Worm (Caenorhabditis elegans) whole organism, mixed stage, embryonic: ENCODE results near the gene ptr-13.
A peak's percentile ranks its signal among the peaks of the same experiment; 100 is the strongest.

Experiments used
- bed-3 ChIP-seq: fragments of 200-800 bp; sonication (Bioruptor generic); optimal IDR thresholded peaks from 3 replicates; lab custom pipeline; 2018; ENCODE audit warnings: mild to moderate bottlenecking, missing genetic modification characterization, moderate library complexity, missing compliant biosample characterization
- blmp-1 ChIP-seq: fragments of 150-350 bp; optimal IDR thresholded peaks from 2 replicates; lab custom pipeline; 2014; ENCODE audit warnings: missing biosample characterization, missing genetic modification characterization
- ceh-39 ChIP-seq: fragments of 150-350 bp; optimal IDR thresholded peaks from 2 replicates; lab custom pipeline; 2014; ENCODE audit warnings: missing biosample characterization, missing genetic modification characterization
- ceh-43 ChIP-seq: fragments of 200-800 bp; sonication (Bioruptor generic); optimal IDR thresholded peaks from 2 replicates; lab custom pipeline; 2018; ENCODE audit warnings: mild to moderate bottlenecking, missing genetic modification characterization, moderate library complexity, missing compliant biosample characterization
- ceh-83 ChIP-seq: fragments of 200-800 bp; sonication (Bioruptor generic); optimal IDR thresholded peaks from 2 replicates; lab custom pipeline; 2018; ENCODE audit warnings: mild to moderate bottlenecking, missing genetic modification characterization, missing compliant biosample characterization
- ces-1 ChIP-seq: fragments of 150-350 bp; optimal IDR thresholded peaks from 2 replicates; lab custom pipeline; 2014; ENCODE audit warnings: missing biosample characterization, missing genetic modification reagents, missing genetic modification characterization
- cnd-1 ChIP-seq: fragments of 200-800 bp; sonication (Bioruptor generic); optimal IDR thresholded peaks from 2 replicates; lab custom pipeline; 2018; ENCODE audit warnings: mild to moderate bottlenecking, missing genetic modification characterization, missing compliant biosample characterization
- elt-1 ChIP-seq: sonication (generic microtip); optimal IDR thresholded peaks from 2 replicates; lab custom pipeline; 2017; ENCODE audit warnings: missing genetic modification characterization, mild to moderate bottlenecking, missing compliant biosample characterization, antibody characterized with exemption, moderate library complexity, borderline replicate concordance; ENCODE audit not compliant: insufficient read depth
- elt-3 ChIP-seq: fragments of 150-350 bp; optimal IDR thresholded peaks from 2 replicates; lab custom pipeline; 2014; ENCODE audit warnings: missing biosample characterization, missing genetic modification characterization
- ham-2 ChIP-seq: fragments of 200-800 bp; sonication (Bioruptor generic); optimal IDR thresholded peaks from 2 replicates; lab custom pipeline; 2018; ENCODE audit warnings: mild to moderate bottlenecking, missing genetic modification characterization, missing compliant biosample characterization
- hlh-1 ChIP-seq: fragments of 150-350 bp; optimal IDR thresholded peaks from 2 replicates; lab custom pipeline; 2014; ENCODE audit warnings: missing biosample characterization, missing genetic modification reagents, missing genetic modification characterization
- lin-13 ChIP-seq: fragments of 150-350 bp; optimal IDR thresholded peaks from 2 replicates; lab custom pipeline; 2014; ENCODE audit warnings: missing biosample characterization, missing genetic modification characterization
- lin-32 ChIP-seq: fragments of 200-800 bp; sonication (Bioruptor generic); optimal IDR thresholded peaks from 2 replicates; lab custom pipeline; 2018; ENCODE audit warnings: mild to moderate bottlenecking, missing genetic modification characterization, missing compliant biosample characterization
- lsy-2 ChIP-seq: fragments of 150-350 bp; optimal IDR thresholded peaks from 2 replicates; lab custom pipeline; 2014; ENCODE audit warnings: missing biosample characterization, missing genetic modification characterization
- mep-1 ChIP-seq: fragments of 150-350 bp; optimal IDR thresholded peaks from 2 replicates; lab custom pipeline; 2017; ENCODE audit warnings: missing biosample characterization, missing genetic modification reagents, missing genetic modification characterization, inconsistent platforms
- nhr-12 ChIP-seq: fragments of 150-350 bp; optimal IDR thresholded peaks from 2 replicates; lab custom pipeline; 2014; ENCODE audit warnings: missing biosample characterization, missing genetic modification characterization
- nhr-2 ChIP-seq: fragments of 150-350 bp; optimal IDR thresholded peaks from 2 replicates; lab custom pipeline; 2014; ENCODE audit warnings: missing biosample characterization, missing genetic modification characterization
- nhr-28 ChIP-seq: fragments of 150-350 bp; optimal IDR thresholded peaks from 2 replicates; lab custom pipeline; 2014; ENCODE audit warnings: missing biosample characterization, missing genetic modification characterization
- pha-4 ChIP-seq: fragments of 150-350 bp; optimal IDR thresholded peaks from 2 replicates; lab custom pipeline; 2018; ENCODE audit warnings: missing biosample characterization, missing genetic modification reagents, missing genetic modification characterization
- sem-2 ChIP-seq: fragments of 200-800 bp; sonication (Bioruptor generic); optimal IDR thresholded peaks from 2 replicates; lab custom pipeline; 2018; ENCODE audit warnings: mild to moderate bottlenecking, missing genetic modification characterization, missing compliant biosample characterization
- unc-120 ChIP-seq: sonication (generic microtip); optimal IDR thresholded peaks from 2 replicates; lab custom pipeline; 2017; ENCODE audit warnings: missing genetic modification characterization, missing compliant biosample characterization; ENCODE audit not compliant: poor library complexity, severe bottlenecking
- unc-39 ChIP-seq: fragments of 150-350 bp; optimal IDR thresholded peaks from 2 replicates; lab custom pipeline; 2014; ENCODE audit warnings: missing biosample characterization, missing genetic modification characterization
- unc-62 ChIP-seq: fragments of 150-350 bp; optimal IDR thresholded peaks from 2 replicates; lab custom pipeline; 2014; ENCODE audit warnings: missing biosample characterization, missing genetic modification reagents, missing genetic modification characterization
- zip-8 ChIP-seq: fragments of 150-350 bp; optimal IDR thresholded peaks from 2 replicates; lab custom pipeline; 2014; ENCODE audit warnings: missing biosample characterization, missing genetic modification characterization
- ztf-11 ChIP-seq: fragments of 150-350 bp; optimal IDR thresholded peaks from 2 replicates; lab custom pipeline; 2014; ENCODE audit warnings: missing biosample characterization, missing genetic modification characterization

The ptr-13 gene

ce11 chrII:11162390-11162789, at the start of gene ptr-13:
ptr-13 (minus strand) TSS chrII:11162481.
- no peak for TF ChIP-seq pha-4 (tag; lab: Kevin White, UChicago)
- TF ChIP-seq unc-62 (GFP tag; lab: Kevin White, UChicago): no peak
- no peak for TF ChIP-seq elt-3 (tag; lab: Kevin White, UChicago)
- no peak for TF ChIP-seq hlh-1
- TF ChIP-seq nhr-2 (tag; lab: Kevin White, UChicago): no peak
- no peak for TF ChIP-seq unc-120 (tag; lab: Kevin White, UChicago)
- no peak for TF ChIP-seq unc-39 (tag; lab: Kevin White, UChicago)
- TF ChIP-seq lin-32 (GFP tag; lab: Kevin White, UChicago): no peak
- TF ChIP-seq, all 35 proteins: peak for 0

DNA sequence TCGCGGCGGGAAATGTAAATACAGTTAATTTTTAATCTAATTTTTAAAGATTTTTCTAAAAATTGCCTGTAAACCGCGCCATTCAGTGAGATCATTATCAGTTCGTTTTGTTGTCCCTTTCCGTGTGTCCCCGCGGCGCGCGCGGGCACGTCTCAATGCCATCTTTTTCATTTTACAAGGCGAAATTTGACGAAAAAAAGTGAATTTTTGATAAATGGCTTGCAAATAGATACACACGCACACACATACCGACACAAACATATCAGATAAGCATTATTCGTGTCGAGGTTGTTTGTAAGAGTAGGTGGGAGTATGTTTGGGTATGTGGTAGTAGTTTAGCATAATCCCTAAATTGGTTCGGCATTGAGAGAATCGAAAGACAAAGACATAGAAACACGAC, 43.5 kb upstream of the ptr-13 start:
- no peak for TF ChIP-seq unc-39 (tag; lab: Kevin White, UChicago)

ce11 chrII:11204731-11205130, 42.5 kb upstream of the ptr-13 start:
- TF ChIP-seq ceh-83 (GFP tag; lab: Kevin White, UChicago): no peak
- TF ChIP-seq bed-3: no peak
- TF ChIP-seq, all 35 proteins: peak for 0

DNA sequence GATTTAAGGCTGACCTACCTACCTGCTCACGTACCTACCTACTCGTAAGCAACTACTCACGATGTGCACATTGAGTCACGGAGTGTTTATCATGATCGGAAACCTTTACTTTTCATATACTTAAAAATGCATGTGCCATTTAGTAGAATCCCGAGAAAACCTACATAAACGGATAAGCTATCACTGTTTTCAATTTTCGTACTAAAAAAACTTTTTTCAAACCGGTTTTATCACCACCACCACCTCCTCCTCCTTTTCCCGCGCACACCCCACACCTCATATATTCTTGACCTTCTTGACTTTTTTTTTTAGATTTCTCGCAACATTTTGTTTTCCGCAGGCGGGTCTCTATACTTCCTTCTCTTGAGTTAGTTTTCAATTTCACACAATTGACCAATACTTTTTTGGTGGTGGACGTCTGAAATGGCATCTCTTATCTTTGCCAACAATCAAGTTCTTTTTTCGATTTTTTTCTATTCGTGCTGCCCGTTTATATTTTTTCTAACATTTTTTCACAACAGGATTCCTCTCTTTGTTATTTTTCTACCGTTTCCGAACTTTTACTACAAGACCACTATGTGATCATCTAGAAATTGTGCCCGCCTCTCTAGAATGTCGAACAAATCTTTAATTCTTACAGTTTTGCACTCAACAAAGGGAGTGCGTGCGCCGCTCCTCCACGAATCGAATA, 40.4 kb upstream of the ptr-13 start, which contains the start of gene srap-1:
Gene srap-1, plus strand, starts transcription at position 641 of the 691 bp plus-strand sequence.
- no peak for TF ChIP-seq unc-39 (tag; lab: Kevin White, UChicago)

DNA sequence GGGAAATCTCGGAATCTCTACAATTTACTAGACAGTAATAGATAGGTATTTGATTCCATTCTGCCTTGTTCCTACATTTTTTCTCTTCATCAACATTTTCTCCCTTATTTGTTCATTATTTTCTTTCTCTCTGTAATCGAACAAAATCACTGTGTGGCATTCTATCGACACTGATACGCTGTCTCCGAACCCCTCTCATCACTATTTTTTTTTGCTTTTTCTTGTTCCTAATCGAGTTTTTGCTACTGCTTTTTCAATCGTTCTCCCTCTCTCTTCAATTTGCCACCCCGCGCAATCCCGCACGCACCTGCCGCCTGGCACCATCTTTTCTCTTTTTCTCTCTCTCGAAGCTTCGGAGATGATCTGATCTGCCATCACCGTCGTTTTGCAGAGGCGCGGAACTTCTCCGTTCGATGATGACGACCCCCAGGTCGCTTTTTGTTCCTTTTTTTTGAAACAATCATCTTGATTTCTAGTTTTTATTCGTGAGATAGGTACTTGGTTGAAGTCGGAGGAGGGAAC, 38.0 kb upstream of the ptr-13 start:
- TF ChIP-seq hlh-1 (no peak), lin-13 (tag; lab: Kevin White, UChicago) (no peak), nhr-12 (tag; lab: Kevin White, UChicago) (no peak), ceh-43 (no peak), elt-3 (tag; lab: Kevin White, UChicago) (no peak), mep-1 (tag; lab: Kevin White, UChicago) (no peak), blmp-1 (no peak), cnd-1 (tag; lab: Kevin White, UChicago) (no peak)
- TF ChIP-seq, all 35 proteins: peak for 0

DNA sequence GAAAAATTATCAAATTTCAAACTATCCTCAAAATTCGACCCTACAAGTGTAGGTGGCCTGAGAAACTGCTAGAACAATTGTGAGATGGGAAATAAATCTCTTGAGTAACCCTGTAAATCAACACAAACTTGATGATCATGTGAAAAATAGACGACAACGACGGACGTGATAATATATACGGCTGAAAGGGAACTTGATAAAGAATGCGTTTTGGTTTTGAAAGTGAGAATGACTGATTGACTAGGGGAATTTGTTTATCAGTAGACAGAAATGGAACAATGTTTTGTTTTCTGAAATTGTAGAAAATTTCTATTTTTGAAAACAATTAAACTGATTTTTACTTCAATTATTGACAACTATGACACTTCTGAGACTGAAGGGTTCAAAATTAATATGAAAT, 31.2 kb upstream of the ptr-13 start:
- TF ChIP-seq nhr-12 (tag; lab: Kevin White, UChicago): no peak

- no peak for TF ChIP-seq ces-1 (GFP tag; lab: Kevin White, UChicago)
- TF ChIP-seq ztf-11 (tag; lab: Kevin White, UChicago): no peak
- no peak for TF ChIP-seq ceh-39 (tag; lab: Kevin White, UChicago)
- TF ChIP-seq ceh-83 (GFP tag; lab: Kevin White, UChicago): no peak
Observed at ce11 chrII:11192488-11192887, 30.2 kb upstream of the ptr-13 start.

ce11 chrII:11188026-11188425, 25.7 kb upstream of the ptr-13 start, which contains the start of gene F37H8.5:
F37H8.5 (plus strand) TSS chrII:11188206.
- peak; percentile 13 for TF ChIP-seq unc-62 (GFP tag; lab: Kevin White, UChicago)
- TF ChIP-seq sem-2 (GFP tag; lab: Kevin White, UChicago): no peak
- no peak for TF ChIP-seq zip-8 (tag; lab: Kevin White, UChicago)
- no peak for TF ChIP-seq lsy-2 (tag; lab: Kevin White, UChicago)
- no peak for TF ChIP-seq lin-32 (GFP tag; lab: Kevin White, UChicago)
- no peak for TF ChIP-seq elt-3 (tag; lab: Kevin White, UChicago)
- TF ChIP-seq unc-120 (tag; lab: Kevin White, UChicago): no peak
- TF ChIP-seq hlh-1: peak; percentile 68
- TF ChIP-seq ham-2 (GFP tag; lab: Kevin White, UChicago): no peak
- no peak for TF ChIP-seq nhr-28 (tag; lab: Kevin White, UChicago)
- TF ChIP-seq elt-1 (tag; lab: Kevin White, UChicago): no peak
